Fruit fly (Drosophila melanogaster): ENCODE data around the gene CG4558.

CG4558 gene

DNA sequence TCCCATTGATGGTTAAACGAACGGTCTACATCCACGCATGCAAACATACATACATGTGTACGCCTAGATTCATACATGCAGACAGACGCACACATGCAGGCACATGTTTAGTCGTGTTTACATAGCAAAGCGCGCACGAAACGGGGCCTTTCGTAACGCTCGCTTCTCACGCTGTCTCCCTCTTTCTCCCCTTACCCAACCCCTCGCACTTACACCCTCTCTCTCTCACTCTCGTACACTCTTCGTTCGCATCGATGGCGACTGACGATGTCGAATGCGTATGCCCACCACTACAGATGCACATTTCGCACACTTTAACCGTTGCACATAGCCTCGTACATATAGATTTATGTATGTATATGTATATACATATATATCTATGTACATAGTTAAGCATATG lies 16.5 kb downstream of the CG4558 start (continued):
- TF ChIP-seq emc (GFP tag; optimal IDR thresholded peaks at IDR 0.05) (no peak), CG15514 (GFP tag; optimal IDR thresholded peaks at IDR 0.05) (no peak), CG3838 (GFP tag; optimal IDR thresholded peaks at IDR 0.05) (no peak), CG15479 (GFP tag; optimal IDR thresholded peaks at IDR 0.05) (peak; percentile 36), Nf-YB (GFP tag; optimal IDR thresholded peaks at IDR 0.05) (no peak), CG8924 (tag; optimal IDR thresholded peaks at IDR 0.05) (peak; percentile 9), Fer1 (GFP tag; optimal IDR thresholded peaks at IDR 0.05) (peak; percentile 12), CrebB (tag; optimal IDR thresholded peaks at IDR 0.05) (peak; percentile 13), bab2 (GFP tag; optimal IDR thresholded peaks at IDR 0.05) (no peak), eve (GFP tag; optimal IDR thresholded peaks at IDR 0.05) (no peak), ham (GFP tag; IDR thresholded peaks at IDR 0.05) (no peak), Hey (tag; optimal IDR thresholded peaks at IDR 0.05) (peak; percentile 56), CG6689 (GFP tag; IDR thresholded peaks at IDR 0.05) (no peak), CG18599 (GFP tag; optimal IDR thresholded peaks at IDR 0.05) (peak; percentile 55), HLHmδ (GFP tag; optimal IDR thresholded peaks at IDR 0.05) (peak; percentile 45), Six4 (GFP tag; optimal IDR thresholded peaks at IDR 0.05) (no peak), p53 (GFP tag; optimal IDR thresholded peaks at IDR 0.05) (peak; percentile 97), CG11695 (GFP tag; IDR thresholded peaks at IDR 0.05) (no peak), CG8089 (GFP tag; optimal IDR thresholded peaks at IDR 0.05) (no peak), CG11093 (GFP tag; IDR thresholded peaks at IDR 0.05) (no peak), hbn (GFP tag; IDR thresholded peaks at IDR 0.05; ENCODE audit: partially characterized antibody) (no peak), CG10431 (GFP tag; optimal IDR thresholded peaks at IDR 0.05) (no peak), sug (tag; optimal IDR thresholded peaks at IDR 0.05) (peak; percentile 16), gsb-n (tag; optimal IDR thresholded peaks at IDR 0.05) (peak; percentile 17), CG7963 (GFP tag; IDR thresholded peaks at IDR 0.05; ENCODE audit: partially characterized antibody) (no peak), en (GFP tag; optimal IDR thresholded peaks at IDR 0.05) (no peak), Ada2b (GFP tag; IDR thresholded peaks at IDR 0.05) (no peak), cg (GFP tag; optimal IDR thresholded peaks at IDR 0.05) (peak; percentile 88), HHEX (GFP tag; optimal IDR thresholded peaks at IDR 0.05) (no peak), Hr3 (GFP tag; optimal IDR thresholded peaks at IDR 0.05) (no peak), Drgx (GFP tag; IDR thresholded peaks at IDR 0.05) (no peak), Hand (GFP tag; optimal IDR thresholded peaks at IDR 0.05) (peak; percentile 0), CG12071 (GFP tag; optimal IDR thresholded peaks at IDR 0.05) (peak; percentile 36), chinmo (GFP tag; IDR thresholded peaks at IDR 0.05; ENCODE audit: partially characterized antibody) (peak; percentile 88; the same call in 2 of the 4 replicates), CG4820 (GFP tag; optimal IDR thresholded peaks at IDR 0.05) (no peak), pfk (GFP tag; optimal IDR thresholded peaks at IDR 0.05) (peak; percentile 51), chm (GFP tag; IDR thresholded peaks at IDR 0.05) (0 out of 2 replicates have a peak, but pooled peaks have one; percentile 59), B-H1 (GFP tag; IDR thresholded peaks at IDR 0.05) (no peak), mirr (GFP tag; optimal IDR thresholded peaks at IDR 0.05) (peak; percentile 57), CG1603 (tag; optimal IDR thresholded peaks at IDR 0.05) (peak; percentile 10), sd (tag; optimal IDR thresholded peaks at IDR 0.05) (peak; percentile 14), D (optimal IDR thresholded peaks at IDR 0.05) (peak; percentile 57), D (GFP tag; optimal IDR thresholded peaks at IDR 0.05) (no peak), CG13624 (GFP tag; optimal IDR thresholded peaks at IDR 0.05) (no peak), Usf (GFP tag; optimal IDR thresholded peaks at IDR 0.05) (no peak), CG17829 (tag; optimal IDR thresholded peaks at IDR 0.05) (peak; percentile 27), Nf-YA (GFP tag; IDR thresholded peaks at IDR 0.05) (no peak), kni (GFP tag; optimal IDR thresholded peaks at IDR 0.05) (peak; percentile 86), CG31224 (GFP tag; IDR thresholded peaks at IDR 0.05) (no peak), CG13894 (tag; optimal IDR thresholded peaks at IDR 0.05) (peak; percentile 86), CG4360 (GFP tag; IDR thresholded peaks at IDR 0.05) (peak; percentile 19; the same call in 1 of the 2 replicates)

All from whole organism, embryonic.